Worm (Caenorhabditis elegans) whole organism, L4 larva: ENCODE results near the gene B0524.5.

Source experiments
- F49E8.2 ChIP-seq: sonication (generic microtip); optimal IDR thresholded peaks from 2 replicates; lab custom pipeline; 2016; ENCODE audit warnings: missing compliant biosample characterization, mild to moderate bottlenecking, missing genetic modification characterization, borderline replicate concordance
- fos-1 ChIP-seq: fragments of 150-350 bp; optimal IDR thresholded peaks from 2 replicates; lab custom pipeline; 2014; ENCODE audit warnings: missing biosample characterization, missing genetic modification characterization
- snpc-4 ChIP-seq: fragments of 150-350 bp; optimal IDR thresholded peaks from 2 replicates; lab custom pipeline; 2014; ENCODE audit warnings: missing biosample characterization, missing genetic modification characterization

- TF ChIP-seq fos-1 (tag; lab: Kevin White, UChicago) (no peak), snpc-4 (no peak), F49E8.2 (tag; lab: Kevin White, UChicago) (no peak)
Observed at ce11 chrIII:1856679-1857078, 37.0 kb downstream of the B0524.5 start.
